Fruit fly (Drosophila melanogaster): ENCODE data around the gene SPE.
A peak's percentile ranks its signal among the peaks of the same experiment; 100 is the strongest.

Gene SPE

dm6 chr3R:23669401-23670216 is 16.4 kb upstream of the SPE start, which contains the start of gene CG31145:
Gene CG31145, minus strand, starts transcription at chr3R:23669659.
- peak; percentile 99 for TF ChIP-seq h (GFP tag; optimal IDR thresholded peaks at IDR 0.05)
- peak; percentile 99 for TF ChIP-seq rgr (GFP tag; optimal IDR thresholded peaks at IDR 0.05)
- TF ChIP-seq sage (GFP tag; optimal IDR thresholded peaks at IDR 0.05) = peak; percentile 97
- TF ChIP-seq GATAd (GFP tag; optimal IDR thresholded peaks at IDR 0.05) = peak; percentile 83
- peak; percentile 98 for TF ChIP-seq woc (GFP tag; optimal IDR thresholded peaks at IDR 0.05)
- TF ChIP-seq psq (GFP tag; optimal IDR thresholded peaks at IDR 0.05) = peak; percentile 98
- TF ChIP-seq Mio (GFP tag; optimal IDR thresholded peaks at IDR 0.05) = peak; percentile 91
- TF ChIP-seq Jra (GFP tag; optimal IDR thresholded peaks at IDR 0.05) = peak; percentile 97
- peak; percentile 99 for TF ChIP-seq HLH106 (tag; optimal IDR thresholded peaks at IDR 0.05)
- peak; percentile 86 to 92 for TF ChIP-seq dl (GFP tag; optimal IDR thresholded peaks at IDR 0.05; ENCODE audit: insufficient read depth in 1 of 2, partially characterized antibody in 2 of 2)
- no peak for TF ChIP-seq Myc (optimal IDR thresholded peaks at IDR 0.05)
- peak; percentile 98 for TF ChIP-seq Dfd (GFP tag; optimal IDR thresholded peaks at IDR 0.05)
- TF ChIP-seq dmrt93B (GFP tag; optimal IDR thresholded peaks at IDR 0.05) = peak; percentile 100
- peak; percentile 98 for TF ChIP-seq Hnf4 (GFP tag; optimal IDR thresholded peaks at IDR 0.05)
- TF ChIP-seq CG32264 (GFP tag; optimal IDR thresholded peaks at IDR 0.05) = peak; percentile 98
- no peak for TF ChIP-seq jim (GFP tag; optimal IDR thresholded peaks at IDR 0.05)
- peak; percentile 99 for TF ChIP-seq br (GFP tag; optimal IDR thresholded peaks at IDR 0.05)
- TF ChIP-seq Dif (GFP tag; optimal IDR thresholded peaks at IDR 0.05; ENCODE audit: partially characterized antibody) = peak; percentile 96
- TF ChIP-seq usp (GFP tag; optimal IDR thresholded peaks at IDR 0.05) = no peak
- peak; percentile 96 for TF ChIP-seq brk (GFP tag; optimal IDR thresholded peaks at IDR 0.05)
- TF ChIP-seq foxo (GFP tag; optimal IDR thresholded peaks at IDR 0.05) = peak; percentile 94 to 99
- TF ChIP-seq Abd-B (GFP tag; optimal IDR thresholded peaks at IDR 0.05) = no peak
- peak; percentile 96 for TF ChIP-seq tai (GFP tag; optimal IDR thresholded peaks at IDR 0.05)
- peak; percentile 99 for TF ChIP-seq fru (GFP tag; optimal IDR thresholded peaks at IDR 0.05)
- no peak for TF ChIP-seq N (GFP tag; optimal IDR thresholded peaks at IDR 0.05)
- peak; percentile 94 for TF ChIP-seq Rel (GFP tag; optimal IDR thresholded peaks at IDR 0.05)
- TF ChIP-seq Rel (tag; optimal IDR thresholded peaks at IDR 0.05) = peak; percentile 84
- no peak for TF ChIP-seq Hr78 (GFP tag; optimal IDR thresholded peaks at IDR 0.05)
- peak; percentile 99 for TF ChIP-seq Sp1 (GFP tag; optimal IDR thresholded peaks at IDR 0.05)
- TF ChIP-seq dsf (GFP tag; optimal IDR thresholded peaks at IDR 0.05; ENCODE audit: borderline replicate concordance) = peak; percentile 89
- peak; percentile 61 for TF ChIP-seq Hr83 (GFP tag; optimal IDR thresholded peaks at IDR 0.05; ENCODE audit: poor library complexity, severe bottlenecking)
- TF ChIP-seq OdsH (GFP tag; optimal IDR thresholded peaks at IDR 0.05) = peak; percentile 99
- peak; percentile 98 for TF ChIP-seq CG9705 (GFP tag; optimal IDR thresholded peaks at IDR 0.05)
- peak; percentile 68 for TF ChIP-seq Vsx2 (GFP tag; optimal IDR thresholded peaks at IDR 0.05; ENCODE audit: partially characterized antibody)
- no peak for TF ChIP-seq pan (optimal IDR thresholded peaks at IDR 0.05)
- peak; percentile 92 for TF ChIP-seq CrebA (GFP tag; optimal IDR thresholded peaks at IDR 0.05; ENCODE audit: borderline replicate concordance)
- peak; percentile 100 for TF ChIP-seq sv (GFP tag; optimal IDR thresholded peaks at IDR 0.05)
- no peak for TF ChIP-seq lola (GFP tag; optimal IDR thresholded peaks at IDR 0.05)
- peak; percentile 99 for TF ChIP-seq ey (GFP tag; optimal IDR thresholded peaks at IDR 0.05)

- TF ChIP-seq sv (GFP tag; optimal IDR thresholded peaks at IDR 0.05) (no peak), CG32264 (GFP tag; optimal IDR thresholded peaks at IDR 0.05) (no peak), sage (GFP tag; optimal IDR thresholded peaks at IDR 0.05) (no peak), GATAd (GFP tag; optimal IDR thresholded peaks at IDR 0.05) (no peak), brk (GFP tag; optimal IDR thresholded peaks at IDR 0.05) (no peak), Hnf4 (GFP tag; optimal IDR thresholded peaks at IDR 0.05) (no peak), HLH106 (tag; optimal IDR thresholded peaks at IDR 0.05) (no peak), dmrt93B (GFP tag; optimal IDR thresholded peaks at IDR 0.05) (no peak), psq (GFP tag; optimal IDR thresholded peaks at IDR 0.05) (no peak)
Measured at dm6 chr3R:23673084-23673483, 13.0 kb upstream of the SPE start.

Measured in whole organism, wandering third instar larva.